Worm (Caenorhabditis elegans) whole organism, L2 larva: ENCODE measurements around the gene nas-19.

Experiments
- C34F6.9 ChIP-seq: fragments of 150-350 bp; optimal IDR thresholded peaks from 2 replicates; lab custom pipeline; 2014; ENCODE audit warnings: missing biosample characterization, missing genetic modification characterization
- F13H6.1 ChIP-seq: sonication (generic microtip); optimal IDR thresholded peaks from 2 replicates; lab custom pipeline; 2016; ENCODE audit warnings: missing genetic modification characterization, missing compliant biosample characterization
- R02D3.7 ChIP-seq: fragments of 150-350 bp; optimal IDR thresholded peaks from 2 replicates; lab custom pipeline; 2014; ENCODE audit warnings: missing biosample characterization, missing genetic modification characterization
- Y55F3AM.14 ChIP-seq: fragments of 200-800 bp; sonication (Bioruptor generic); optimal IDR thresholded peaks from 2 replicates; lab custom pipeline; 2018; ENCODE audit warnings: mild to moderate bottlenecking, missing genetic modification characterization, missing compliant biosample characterization
- alr-1 ChIP-seq: fragments of 150-350 bp; optimal IDR thresholded peaks from 2 replicates; lab custom pipeline; 2014; ENCODE audit warnings: missing biosample characterization, missing genetic modification characterization
- aly-2 ChIP-seq: fragments of 150-350 bp; optimal IDR thresholded peaks from 2 replicates; lab custom pipeline; 2014; ENCODE audit warnings: missing biosample characterization, missing genetic modification characterization
- ama-1 ChIP-seq: fragments of 150-350 bp; optimal IDR thresholded peaks from 2 replicates; lab custom pipeline; 2018; ENCODE audit warnings: inconsistent platforms
- ceh-16 ChIP-seq: fragments of 150-350 bp; optimal IDR thresholded peaks from 2 replicates; lab custom pipeline; 2014; ENCODE audit warnings: missing biosample characterization, missing genetic modification characterization
- ceh-82 ChIP-seq: fragments of 150-350 bp; optimal IDR thresholded peaks from 2 replicates; lab custom pipeline; 2014; ENCODE audit warnings: missing biosample characterization, missing genetic modification characterization
- crh-2 ChIP-seq: sonication (generic microtip); optimal IDR thresholded peaks from 2 replicates; lab custom pipeline; 2017; ENCODE audit warnings: missing biosample characterization, missing genetic modification characterization
- dmd-4 ChIP-seq: sonication (generic microtip); optimal IDR thresholded peaks from 2 replicates; lab custom pipeline; 2017; ENCODE audit warnings: missing biosample characterization, missing genetic modification characterization
- egl-27 ChIP-seq: sonication (generic microtip); optimal IDR thresholded peaks from 3 replicates; lab custom pipeline; 2017; ENCODE audit warnings: missing biosample characterization, missing genetic modification reagents, missing genetic modification characterization
- elt-3 ChIP-seq: sonication (generic microtip); optimal IDR thresholded peaks from 2 replicates; lab custom pipeline; 2017; ENCODE audit warnings: missing biosample characterization, missing genetic modification characterization
- gmeb-1 ChIP-seq: fragments of 150-350 bp; optimal IDR thresholded peaks from 2 replicates; lab custom pipeline; 2014; ENCODE audit warnings: missing biosample characterization, missing genetic modification characterization
- lin-11 ChIP-seq: fragments of 150-350 bp; sonication (generic microtip); optimal IDR thresholded peaks from 2 replicates; lab custom pipeline; 2014; ENCODE audit warnings: missing biosample characterization, missing genetic modification characterization, inconsistent platforms, mixed read lengths
- lsy-2 ChIP-seq, 2 experiments: fragments of 150-350 bp in 1 of 2; sonication (generic microtip) in 1 of 2; optimal IDR thresholded peaks; 2 replicates each; lab custom pipeline; 2014 to 2017; ENCODE audit warnings: missing biosample characterization in 2 of 2, missing genetic modification characterization in 2 of 2
- mab-5 ChIP-seq: fragments of 150-350 bp; optimal IDR thresholded peaks from 2 replicates; lab custom pipeline; 2014; ENCODE audit warnings: missing biosample characterization, missing genetic modification characterization
- mdl-1 ChIP-seq, 2 experiments: fragments of 150-350 bp in 1 of 2; sonication (generic microtip) in 1 of 2; optimal IDR thresholded peaks; 2 replicates each; lab custom pipeline; 2017; ENCODE audit warnings: missing biosample characterization in 2 of 2, missing genetic modification characterization in 2 of 2
- nhr-11 ChIP-seq: fragments of 150-350 bp; optimal IDR thresholded peaks from 2 replicates; lab custom pipeline; 2014; ENCODE audit warnings: missing biosample characterization, missing genetic modification characterization
- nhr-21 ChIP-seq: fragments of 150-350 bp; optimal IDR thresholded peaks from 2 replicates; lab custom pipeline; 2014; ENCODE audit warnings: missing biosample characterization, missing genetic modification characterization
- nhr-23 ChIP-seq: fragments of 150-350 bp; optimal IDR thresholded peaks from 2 replicates; lab custom pipeline; 2014; ENCODE audit warnings: missing biosample characterization, missing genetic modification reagents, missing genetic modification characterization
- nhr-25 ChIP-seq: fragments of 150-350 bp; sonication (generic microtip); optimal IDR thresholded peaks from 3 replicates; lab custom pipeline; 2014; ENCODE audit warnings: missing biosample characterization, missing genetic modification characterization
- nhr-77 ChIP-seq: fragments of 150-350 bp; optimal IDR thresholded peaks from 2 replicates; lab custom pipeline; 2014; ENCODE audit warnings: missing biosample characterization, missing genetic modification characterization
- peb-1 ChIP-seq: fragments of 150-350 bp; optimal IDR thresholded peaks from 2 replicates; lab custom pipeline; 2014; ENCODE audit warnings: missing biosample characterization, missing genetic modification characterization
- skn-1 ChIP-seq: sonication (generic microtip); optimal IDR thresholded peaks from 2 replicates; lab custom pipeline; 2017; ENCODE audit warnings: missing biosample characterization, missing genetic modification characterization
- sma-3 ChIP-seq: sonication (generic microtip); optimal IDR thresholded peaks from 2 replicates; lab custom pipeline; 2016; ENCODE audit warnings: missing genetic modification reagents, missing genetic modification characterization, missing compliant biosample characterization
- sma-9 ChIP-seq, 2 experiments: fragments of 150-350 bp in 1 of 2; sonication (generic microtip) in 1 of 2; optimal IDR thresholded peaks; 2 replicates each; lab custom pipeline; 2014 to 2016; ENCODE audit warnings: missing genetic modification characterization in 2 of 2, mild to moderate bottlenecking in 1 of 2, missing biosample characterization in 1 of 2, missing compliant biosample characterization in 1 of 2, missing genetic modification reagents in 1 of 2, moderate library complexity in 1 of 2
- snpc-4 ChIP-seq: fragments of 150-350 bp; optimal IDR thresholded peaks from 2 replicates; lab custom pipeline; 2014; ENCODE audit warnings: missing biosample characterization, missing genetic modification characterization
- unc-39 ChIP-seq: fragments of 150-350 bp; optimal IDR thresholded peaks from 2 replicates; lab custom pipeline; 2014; ENCODE audit warnings: missing biosample characterization, missing genetic modification characterization
- unc-55 ChIP-seq: fragments of 150-350 bp; sonication (generic microtip); optimal IDR thresholded peaks from 3 replicates; lab custom pipeline; 2014; ENCODE audit warnings: missing biosample characterization, missing genetic modification reagents, missing genetic modification characterization
- zag-1 ChIP-seq: fragments of 150-350 bp; optimal IDR thresholded peaks from 2 replicates; lab custom pipeline; 2014; ENCODE audit warnings: missing biosample characterization, missing genetic modification characterization
- ztf-1 ChIP-seq: fragments of 200-800 bp; sonication (Bioruptor generic); conservative IDR thresholded peaks from 2 replicates; pipeline ENCODE4 v1.3.6; 2022; ENCODE audit warnings: missing genetic modification characterization, missing compliant biosample characterization
- ztf-11 ChIP-seq: sonication (generic microtip); optimal IDR thresholded peaks from 2 replicates; lab custom pipeline; 2017; ENCODE audit warnings: missing biosample characterization, missing genetic modification characterization
- ztf-4 ChIP-seq: fragments of 150-350 bp; optimal IDR thresholded peaks from 2 replicates; lab custom pipeline; 2014; ENCODE audit warnings: missing biosample characterization, missing genetic modification characterization

nas-19 gene

ce11 chrV:11386428-11386827 lies 16.1 kb downstream of the nas-19 start, which contains the start of gene F55C10.4:
Gene F55C10.4, plus strand, starts transcription at chrV:11386728.
- TF ChIP-seq gmeb-1 (tag; lab: Kevin White, UChicago) (no peak), lsy-2 (tag; optimal IDR thresholded peaks at IDR 0.05; lab: Kevin White, UChicago) (no peak), nhr-11 (tag; lab: Kevin White, UChicago) (no peak), alr-1 (no peak), ztf-4 (tag; lab: Kevin White, UChicago) (no peak), egl-27 (tag; lab: Kevin White, UChicago) (no peak), unc-55 (GFP tag; lab: Kevin White, UChicago) (no peak), nhr-25 (no peak), ceh-82 (tag; lab: Kevin White, UChicago) (no peak), C34F6.9 (tag; lab: Kevin White, UChicago) (no peak), sma-3 (GFP tag; lab: Kevin White, UChicago) (no peak), lin-11 (no peak), mdl-1 (tag; optimal IDR thresholded peaks at IDR 0.05; lab: Kevin White, UChicago) (no peak), ztf-1 (GFP tag; lab: Robert Waterston, UW) (no peak), peb-1 (tag; lab: Kevin White, UChicago) (no peak), Y55F3AM.14 (GFP tag; lab: Kevin White, UChicago) (no peak), elt-3 (tag; lab: Kevin White, UChicago) (no peak), ceh-16 (tag; lab: Kevin White, UChicago) (no peak), mab-5 (no peak), ztf-11 (tag; lab: Kevin White, UChicago) (no peak)

- TF ChIP-seq egl-27 (tag; lab: Kevin White, UChicago): no peak
- no peak for TF ChIP-seq dmd-4 (tag; lab: Kevin White, UChicago)
- TF ChIP-seq nhr-77 (tag; lab: Kevin White, UChicago): no peak
- TF ChIP-seq lsy-2 (tag; optimal IDR thresholded peaks at IDR 0.05; lab: Kevin White, UChicago): no peak
- TF ChIP-seq snpc-4: no peak
- TF ChIP-seq zag-1 (tag; lab: Kevin White, UChicago): no peak
- TF ChIP-seq nhr-21: no peak
- no peak for TF ChIP-seq peb-1 (tag; lab: Kevin White, UChicago)
- TF ChIP-seq gmeb-1 (tag; lab: Kevin White, UChicago): no peak
- no peak for TF ChIP-seq crh-2 (tag; lab: Kevin White, UChicago)
- TF ChIP-seq, all 48 proteins: peak for 0
Observed at ce11 chrV:11385060-11385459, 17.4 kb downstream of the nas-19 start, which contains the start of gene col-154. Gene col-154, plus strand, starts transcription at chrV:11385360.

DNA sequence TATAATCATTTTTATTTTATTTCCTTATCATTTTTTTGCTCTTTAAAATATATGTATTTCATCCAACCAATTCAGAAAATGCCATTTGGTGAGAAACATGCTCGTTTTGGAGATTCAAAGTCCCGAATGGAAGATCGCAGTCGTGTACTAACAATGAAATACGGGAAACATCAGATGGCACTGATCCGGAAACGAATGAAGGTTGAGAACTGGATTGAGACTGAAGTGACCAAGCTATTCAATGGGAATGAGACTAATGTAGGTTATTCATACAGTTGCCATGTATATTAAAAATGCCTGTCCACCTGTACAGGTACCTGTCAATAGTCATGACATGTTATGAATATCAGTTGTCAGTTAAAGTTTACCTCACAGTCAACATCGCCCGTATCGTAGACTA lies 19.5 kb downstream of the nas-19 start, which contains the start of gene F55C10.5:
TSS of gene F55C10.5 (plus strand) at position 74 of the 400 bp plus-strand sequence.
- TF ChIP-seq dmd-4 (tag; lab: Kevin White, UChicago) (no peak), lsy-2 (tag; optimal IDR thresholded peaks at IDR 0.05; lab: Kevin White, UChicago) (no peak), ama-1 (lab: Kevin White, UChicago) (no peak), F13H6.1 (tag; lab: Kevin White, UChicago) (no peak), ceh-82 (tag; lab: Kevin White, UChicago) (no peak), aly-2 (tag; lab: Kevin White, UChicago) (no peak), mab-5 (no peak), unc-39 (no peak), unc-55 (GFP tag; lab: Kevin White, UChicago) (no peak), sma-9 (GFP tag; optimal IDR thresholded peaks at IDR 0.05; lab: Kevin White, UChicago) (no peak), sma-9 (tag; optimal IDR thresholded peaks at IDR 0.05; lab: Kevin White, UChicago) (no peak), elt-3 (tag; lab: Kevin White, UChicago) (no peak), nhr-21 (no peak), zag-1 (tag; lab: Kevin White, UChicago) (no peak)

DNA sequence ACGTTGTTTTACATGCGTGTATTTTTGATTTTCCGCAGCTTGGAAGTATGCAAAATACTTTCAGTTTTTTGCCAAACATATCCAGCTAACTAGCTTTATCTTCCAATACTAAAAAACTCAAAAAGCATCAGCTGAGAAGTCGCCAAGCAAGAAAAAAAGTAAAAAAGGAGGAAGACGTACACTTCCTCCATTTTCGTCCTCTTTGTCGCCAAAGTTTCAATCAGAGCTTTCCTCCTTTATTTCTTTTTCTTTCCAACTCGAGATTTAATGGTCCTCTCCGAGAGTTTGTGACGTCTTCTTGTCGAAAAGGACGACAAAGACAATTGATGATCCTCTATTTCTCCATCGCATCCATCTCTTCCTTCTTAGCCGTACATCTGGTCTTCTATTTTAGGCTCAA lies 21.9 kb downstream of the nas-19 start:
- TF ChIP-seq ztf-11 (tag; lab: Kevin White, UChicago): no peak
- peak; percentile 16 for TF ChIP-seq sma-9 (GFP tag; optimal IDR thresholded peaks at IDR 0.05; lab: Kevin White, UChicago)
- no peak for TF ChIP-seq sma-9 (tag; optimal IDR thresholded peaks at IDR 0.05; lab: Kevin White, UChicago)
- TF ChIP-seq R02D3.7 (tag; lab: Kevin White, UChicago): no peak
- TF ChIP-seq skn-1 (tag; lab: Kevin White, UChicago): no peak
- no peak for TF ChIP-seq nhr-23 (tag; lab: Kevin White, UChicago)
- no peak for TF ChIP-seq nhr-77 (tag; lab: Kevin White, UChicago)
- no peak for TF ChIP-seq dmd-4 (tag; lab: Kevin White, UChicago)
- TF ChIP-seq ceh-82 (tag; lab: Kevin White, UChicago): no peak
